Worm (Caenorhabditis elegans) whole organism, midembryonic: ENCODE data around the gene csp-2.

Source experiments
- T22C8.4 ChIP-seq: fragments of 200-800 bp; sonication (Bioruptor generic); IDR thresholded peaks from 2 replicates; pipeline ENCODE4 v1.3.6; 2022; ENCODE audit warnings: missing genetic modification characterization, missing compliant biosample characterization
- cog-1 ChIP-seq: sonication (generic microtip); optimal IDR thresholded peaks from 2 replicates; lab custom pipeline; 2016; ENCODE audit warnings: missing genetic modification characterization, missing compliant biosample characterization
- flt-1 ChIP-seq: fragments of 200-800 bp; sonication (Bioruptor generic); IDR thresholded peaks from 2 replicates; pipeline ENCODE4 v1.3.6; 2022; ENCODE audit warnings: missing genetic modification characterization, missing compliant biosample characterization
- klf-2 ChIP-seq: fragments of 200-800 bp; sonication (Bioruptor generic); conservative IDR thresholded peaks from 2 replicates; pipeline ENCODE4 v1.3.6; 2022; ENCODE audit warnings: missing genetic modification reagents, missing genetic modification characterization, missing compliant biosample characterization
- med-1 ChIP-seq: sonication (generic microtip); optimal IDR thresholded peaks from 2 replicates; lab custom pipeline; 2017; ENCODE audit warnings: missing genetic modification characterization, mild to moderate bottlenecking, missing compliant biosample characterization, antibody characterized with exemption, missing genetic modification reagents; ENCODE audit not compliant: insufficient read depth
- ref-1 ChIP-seq: fragments of 200-800 bp; sonication (Bioruptor generic); conservative IDR thresholded peaks from 2 replicates; pipeline ENCODE4 v1.3.6; 2022; ENCODE audit warnings: missing genetic modification reagents, missing genetic modification characterization, missing compliant biosample characterization
- tab-1 ChIP-seq: fragments of 200-800 bp; sonication (Bioruptor generic); IDR thresholded peaks from 2 replicates; pipeline ENCODE4 v1.3.6; 2022; ENCODE audit warnings: missing genetic modification characterization, missing compliant biosample characterization
- ztf-23 ChIP-seq: fragments of 200-800 bp; sonication (Bioruptor generic); IDR thresholded peaks from 2 replicates; pipeline ENCODE4 v1.3.6; 2022; ENCODE audit warnings: missing genetic modification reagents, missing genetic modification characterization, missing compliant biosample characterization
- ztf-29 ChIP-seq: fragments of 200-800 bp; sonication (Bioruptor generic); IDR thresholded peaks from 2 replicates; pipeline ENCODE4 v1.3.6; 2022; ENCODE audit warnings: missing genetic modification reagents, missing genetic modification characterization, missing compliant biosample characterization

DNA sequence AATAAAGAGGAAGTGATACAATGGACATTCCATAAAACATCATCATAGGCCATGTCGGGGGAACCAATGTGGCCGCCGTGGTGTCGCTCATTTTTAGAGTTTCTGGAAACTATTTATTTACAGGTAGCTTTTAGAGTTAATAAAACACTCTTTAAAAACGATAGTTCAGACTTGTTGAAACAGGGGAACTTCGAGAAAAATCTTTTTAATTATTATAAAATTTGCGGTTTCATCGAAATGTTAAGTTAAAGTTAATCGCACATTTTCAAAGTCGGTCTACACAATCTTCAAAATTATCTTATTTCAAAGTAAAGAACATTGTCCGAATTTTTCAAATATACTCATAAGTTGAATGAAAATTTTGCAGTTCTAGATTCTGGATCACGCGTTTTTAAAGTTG is 23.3 kb upstream of the csp-2 start, which contains the start of gene ops-1:
- TF ChIP-seq T22C8.4 (GFP tag; lab: Robert Waterston, UW) = no peak
- TF ChIP-seq ztf-29 = no peak
- no peak for TF ChIP-seq flt-1
- TF ChIP-seq klf-2 (GFP tag; lab: Robert Waterston, UW) = no peak
- TF ChIP-seq cog-1 (tag; lab: Kevin White, UChicago) = no peak
- TF ChIP-seq ztf-23 = no peak
- no peak for TF ChIP-seq tab-1 (GFP tag; lab: Robert Waterston, UW)
- no peak for TF ChIP-seq ref-1 (GFP tag; lab: Robert Waterston, UW)
- TF ChIP-seq med-1 = no peak
